Worm (Caenorhabditis elegans): Measurements from ENCODE around the gene F56D2.2.

The F56D2.2 gene

DNA sequence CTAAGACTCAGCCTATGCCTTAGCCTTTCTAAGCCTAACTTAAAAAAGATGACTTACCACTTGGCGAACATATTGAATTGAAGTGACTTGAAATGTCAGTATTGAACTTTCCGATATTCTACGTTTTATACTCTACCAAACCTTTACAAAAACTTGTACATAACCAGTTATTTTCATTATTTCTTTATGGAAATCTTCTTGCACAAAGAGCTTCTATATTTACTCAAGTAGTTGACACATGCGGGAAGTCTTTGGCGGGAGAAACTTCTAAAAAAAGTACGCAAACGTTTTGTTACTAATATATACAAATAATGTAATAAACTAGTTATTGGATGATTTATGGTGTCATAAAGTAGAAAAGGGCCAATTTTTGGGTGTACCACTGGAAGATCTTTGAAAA is 18.4 kb upstream of the F56D2.2 start, which contains the start of gene nspb-12:
nspb-12 (minus strand) TSS at position 101 of the 400 bp plus-strand sequence.
- TF ChIP-seq ztf-7 (tag; optimal IDR thresholded peaks at IDR 0.05), result no peak
- no peak for TF ChIP-seq ceh-44 (GFP tag; IDR thresholded peaks at IDR 0.05)
- peak; percentile 1 for TF ChIP-seq aha-1 (tag)

DNA sequence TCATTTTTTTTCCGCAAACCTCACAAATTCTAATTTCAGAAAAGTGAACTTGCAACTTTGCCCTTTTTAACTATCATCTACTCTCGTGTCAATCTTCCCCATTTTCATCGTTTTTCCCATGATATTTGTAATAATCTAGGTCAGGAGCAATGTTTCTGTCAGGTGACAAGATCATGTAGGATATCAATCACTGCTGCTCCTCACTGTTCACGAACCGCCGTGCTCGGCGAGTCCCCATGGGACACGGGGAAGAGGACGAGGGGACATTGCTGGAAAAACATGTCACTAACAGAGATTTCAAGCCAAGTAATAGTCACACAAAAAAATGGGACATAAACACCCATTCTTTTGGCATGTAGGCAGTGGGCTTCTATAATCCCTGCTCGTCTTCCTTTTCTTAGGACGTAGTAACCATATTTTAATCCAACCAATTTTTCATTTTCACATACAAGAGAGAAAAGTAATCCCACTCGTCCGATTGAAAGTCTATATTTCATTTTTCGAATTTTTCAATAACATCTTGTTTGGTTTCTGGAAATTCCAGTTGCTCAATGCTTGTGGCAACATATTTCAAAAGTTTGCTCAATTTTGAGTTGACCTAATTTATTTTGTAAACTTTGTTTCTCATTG is 16.1 kb upstream of the F56D2.2 start:
- TF ChIP-seq ceh-20 (GFP tag; IDR thresholded peaks at IDR 0.05) (peak; percentile 48; the same call in 1 of the 2 replicates), attf-4 (tag; optimal IDR thresholded peaks at IDR 0.05) (no peak), unc-62 (GFP tag; optimal IDR thresholded peaks at IDR 0.05 in 1 of 2) (peak in 1 of 2 experiments; percentile 86), unc-62 (tag; optimal IDR thresholded peaks at IDR 0.05) (no peak), nhr-76 (tag; optimal IDR thresholded peaks at IDR 0.05) (no peak), aly-2 (tag; optimal IDR thresholded peaks at IDR 0.05) (no peak), nhr-48 (tag; optimal IDR thresholded peaks at IDR 0.05) (no peak), lir-3 (tag; optimal IDR thresholded peaks at IDR 0.05) (no peak), nhr-28 (tag; optimal IDR thresholded peaks at IDR 0.05) (no peak), nhr-25 (tag; optimal IDR thresholded peaks at IDR 0.05; ENCODE audit: borderline replicate concordance, insufficient read depth) (no peak), hlh-30 (tag; optimal IDR thresholded peaks at IDR 0.05; ENCODE audit: insufficient read depth) (peak; percentile 10)

DNA sequence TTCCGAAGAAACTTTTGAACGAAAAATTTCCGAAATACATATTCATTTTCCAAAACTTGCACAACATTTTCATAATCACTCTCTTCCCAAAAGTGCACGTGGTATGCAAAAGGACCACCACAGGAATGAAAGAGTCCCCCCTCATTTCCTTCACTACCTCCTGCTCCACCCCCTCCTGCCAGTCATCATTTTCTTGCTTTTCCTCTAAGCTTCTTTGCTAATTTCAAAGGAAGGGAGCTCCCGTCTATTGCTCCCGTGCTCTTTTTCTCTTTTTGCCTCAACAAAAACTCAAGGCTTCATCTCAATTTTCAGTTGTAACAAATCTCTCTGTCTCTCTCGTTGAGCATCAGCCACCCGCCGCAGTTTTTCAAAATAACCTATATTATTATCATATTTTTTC is 14.3 kb upstream of the F56D2.2 start:
- TF ChIP-seq aha-1 (tag), result peak; percentile 57
- TF ChIP-seq ceh-32 (tag; optimal IDR thresholded peaks at IDR 0.05; ENCODE audit: poor library complexity), result no peak
- TF ChIP-seq fkh-10 (GFP tag; optimal IDR thresholded peaks at IDR 0.05), result no peak
- peak; percentile 52 for TF ChIP-seq hlh-30 (tag; optimal IDR thresholded peaks at IDR 0.05; ENCODE audit: insufficient read depth)
- TF ChIP-seq mep-1 (tag; optimal IDR thresholded peaks at IDR 0.05), result no peak
- TF ChIP-seq nhr-28 (tag; optimal IDR thresholded peaks at IDR 0.05), result no peak
- TF ChIP-seq vab-7 (GFP tag; IDR thresholded peaks at IDR 0.05), result no peak

DNA sequence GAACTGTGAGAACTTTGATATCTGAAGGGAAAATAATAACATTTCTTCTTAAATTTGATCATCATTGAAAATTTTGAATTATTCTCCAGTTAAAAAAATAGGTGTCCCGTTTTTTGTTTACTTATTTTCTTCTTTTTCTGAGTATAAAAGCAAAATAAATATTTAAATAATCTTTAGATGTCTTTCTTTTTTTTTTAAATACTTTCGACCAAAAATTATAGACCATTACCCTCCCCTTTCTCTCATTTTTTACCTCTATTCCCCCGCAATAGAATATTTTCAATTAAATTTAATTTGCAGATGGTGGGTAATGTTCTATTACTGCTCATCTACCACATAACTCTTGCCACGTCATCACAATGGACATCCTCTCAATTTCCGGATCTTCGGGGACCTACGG is 13.4 kb upstream of the F56D2.2 start, which contains the start of gene molo-1:
molo-1 (plus strand) TSS at position 301 of the 400 bp plus-strand sequence.
- TF ChIP-seq D1046.2 (GFP tag; IDR thresholded peaks at IDR 0.05) (no peak), gei-8 (GFP tag; optimal IDR thresholded peaks at IDR 0.05) (no peak), snpc-4 (tag; optimal IDR thresholded peaks at IDR 0.05) (no peak), nhr-10 (tag; optimal IDR thresholded peaks at IDR 0.05) (no peak), ceh-28 (tag; optimal IDR thresholded peaks at IDR 0.05) (no peak), lin-39 (tag; optimal IDR thresholded peaks at IDR 0.05) (no peak), zip-11 (GFP tag; IDR thresholded peaks at IDR 0.05) (no peak), unc-130 (GFP tag; optimal IDR thresholded peaks at IDR 0.05) (no peak), mdt-29 (GFP tag; IDR thresholded peaks at IDR 0.05) (no peak), pqm-1 (tag; optimal IDR thresholded peaks at IDR 0.05) (no peak)

DNA sequence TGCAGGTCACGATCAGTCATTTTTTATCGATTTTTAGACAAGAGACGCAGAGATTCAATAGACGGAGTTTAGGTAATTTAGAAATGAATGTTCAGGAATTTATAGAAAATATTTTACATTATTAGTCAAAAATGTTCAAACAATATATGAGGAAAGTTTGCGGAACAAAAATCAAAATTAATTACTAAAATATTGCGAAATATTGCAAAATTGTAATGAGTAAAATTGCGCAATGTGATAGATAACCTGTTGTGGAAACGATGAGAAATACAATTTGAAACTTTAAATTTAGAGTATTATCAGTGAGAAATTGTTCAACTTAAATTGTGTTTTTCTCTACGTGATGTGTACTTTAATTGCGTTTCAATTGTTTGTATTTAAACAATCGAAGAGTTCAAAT is 6.0 kb upstream of the F56D2.2 start, which contains the start of gene F56D2.5:
F56D2.5 (minus strand) TSS at position 371 of the 400 bp plus-strand sequence.
- TF ChIP-seq unc-130 (GFP tag; optimal IDR thresholded peaks at IDR 0.05) (no peak), hlh-11 (tag; optimal IDR thresholded peaks at IDR 0.05) (no peak), ztf-7 (tag; optimal IDR thresholded peaks at IDR 0.05) (peak; percentile 96), lsy-2 (tag; optimal IDR thresholded peaks at IDR 0.05) (peak in 1 of 2 experiments; percentile 5), unc-62 (GFP tag; optimal IDR thresholded peaks at IDR 0.05 in 1 of 2) (peak in 1 of 2 experiments; percentile 29), unc-62 (tag; optimal IDR thresholded peaks at IDR 0.05) (no peak), zip-2 (tag; optimal IDR thresholded peaks at IDR 0.05) (peak; percentile 98), cey-2 (tag; optimal IDR thresholded peaks at IDR 0.05; ENCODE audit: borderline replicate concordance, insufficient read depth) (no peak)

Data from whole organism, L4 larva.